Fruit fly (Drosophila melanogaster) whole organism, embryonic: Measurements from ENCODE around the gene Dnaaf4.
A peak's percentile ranks its signal among the peaks of the same experiment; 100 is the strongest.

Source experiments
- Atf-2 ChIP-seq: fragments of 200-800 bp; sonication (Bioruptor generic); optimal IDR thresholded peaks from 2 replicates; lab custom pipeline; 2016; ENCODE audit warnings: missing biosample characterization, missing genetic modification characterization
- B-H2 ChIP-seq: fragments of 200-800 bp; sonication (Bioruptor generic); optimal IDR thresholded peaks from 2 replicates; lab custom pipeline; 2018; ENCODE audit warnings: missing biosample characterization, mild to moderate bottlenecking, missing genetic modification characterization
- CG10274 ChIP-seq: fragments of 200-800 bp; sonication (Bioruptor generic); optimal IDR thresholded peaks from 3 replicates; lab custom pipeline; 2017; ENCODE audit warnings: missing biosample characterization, mild to moderate bottlenecking, missing genetic modification characterization
- CG11398 ChIP-seq: fragments of 200-800 bp; sonication (Bioruptor generic); optimal IDR thresholded peaks from 2 replicates; lab custom pipeline; 2016; ENCODE audit warnings: missing biosample characterization, missing genetic modification characterization
- CG1233 ChIP-seq: fragments of 200-800 bp; sonication (Bioruptor generic); optimal IDR thresholded peaks from 4 replicates; lab custom pipeline; 2018; ENCODE audit warnings: missing biosample characterization, mild to moderate bottlenecking, missing genetic modification characterization
- CG12942 ChIP-seq: fragments of 200-800 bp; sonication (Bioruptor generic); optimal IDR thresholded peaks from 3 replicates; lab custom pipeline; 2016; ENCODE audit warnings: missing biosample characterization, missing genetic modification characterization
- CG13424 ChIP-seq: fragments of 200-800 bp; sonication (Bioruptor generic); optimal IDR thresholded peaks from 2 replicates; lab custom pipeline; 2019; ENCODE audit warnings: missing biosample characterization, mild to moderate bottlenecking, missing genetic modification characterization, moderate library complexity
- CG13775 ChIP-seq: fragments of 200-800 bp; sonication (Bioruptor generic); optimal IDR thresholded peaks from 3 replicates; lab custom pipeline; 2017; ENCODE audit warnings: missing biosample characterization, mild to moderate bottlenecking, missing genetic modification characterization
- CG14667 ChIP-seq: fragments of 200-800 bp; sonication (Bioruptor generic); IDR thresholded peaks from 2 replicates; pipeline ENCODE4 v1.3.6; 2022; ENCODE audit warnings: missing biosample characterization, missing genetic modification characterization
- CG14860 ChIP-seq: fragments of 200-800 bp; sonication (Bioruptor generic); IDR thresholded peaks from 3 replicates; pipeline ENCODE4 v1.3.6; 2022; ENCODE audit warnings: missing biosample characterization, missing genetic modification characterization; ENCODE audit not compliant: partially characterized antibody
- CG15514 ChIP-seq: fragments of 200-800 bp; sonication (Bioruptor generic); optimal IDR thresholded peaks from 3 replicates; lab custom pipeline; 2017; ENCODE audit warnings: missing biosample characterization, missing genetic modification characterization, mild to moderate bottlenecking, moderate library complexity, missing genetic modification reagents
- CG15601 ChIP-seq: fragments of 200-800 bp; sonication (Bioruptor generic); optimal IDR thresholded peaks from 3 replicates; lab custom pipeline; 2019; ENCODE audit warnings: missing biosample characterization, mild to moderate bottlenecking, missing genetic modification characterization, moderate library complexity
- CG15696 ChIP-seq: fragments of 200-800 bp; sonication (Bioruptor generic); optimal IDR thresholded peaks from 2 replicates; lab custom pipeline; 2019; ENCODE audit warnings: missing biosample characterization, mild to moderate bottlenecking, missing genetic modification characterization, moderate library complexity
- CG16815 ChIP-seq: fragments of 200-800 bp; sonication (Bioruptor generic); optimal IDR thresholded peaks from 3 replicates; lab custom pipeline; 2017; ENCODE audit warnings: missing biosample characterization, mild to moderate bottlenecking, missing genetic modification characterization
- CG17328 ChIP-seq: fragments of 200-800 bp; sonication (Bioruptor generic); IDR thresholded peaks from 2 replicates; pipeline ENCODE4 v1.3.6; 2022; ENCODE audit warnings: missing biosample characterization, missing genetic modification characterization
- CG17802 ChIP-seq: fragments of 200-800 bp; sonication (Bioruptor generic); optimal IDR thresholded peaks from 2 replicates; lab custom pipeline; 2018; ENCODE audit warnings: missing biosample characterization, mild to moderate bottlenecking, missing genetic modification characterization, moderate library complexity
- CG2116 ChIP-seq: fragments of 200-800 bp; sonication (Bioruptor generic); optimal IDR thresholded peaks from 3 replicates; lab custom pipeline; 2018; ENCODE audit warnings: missing biosample characterization, mild to moderate bottlenecking, missing genetic modification characterization
- CG2120 ChIP-seq: fragments of 200-800 bp; sonication (Bioruptor generic); optimal IDR thresholded peaks from 3 replicates; lab custom pipeline; 2016; ENCODE audit warnings: missing biosample characterization, missing genetic modification characterization
- CG33213 ChIP-seq: fragments of 200-800 bp; sonication (Bioruptor generic); optimal IDR thresholded peaks from 3 replicates; lab custom pipeline; 2016; ENCODE audit warnings: missing biosample characterization, missing genetic modification characterization
- CG34224 ChIP-seq: fragments of 200-800 bp; sonication (Bioruptor generic); IDR thresholded peaks from 3 replicates; pipeline ENCODE4 v1.3.6; 2022; ENCODE audit warnings: missing biosample characterization, missing genetic modification characterization; ENCODE audit not compliant: partially characterized antibody
- CG6683 ChIP-seq: fragments of 200-800 bp; sonication (Bioruptor generic); optimal IDR thresholded peaks from 2 replicates; lab custom pipeline; 2017; ENCODE audit warnings: missing biosample characterization, mild to moderate bottlenecking, missing genetic modification characterization, missing genetic modification reagents
- CG6813 ChIP-seq: fragments of 200-800 bp; sonication (Bioruptor generic); optimal IDR thresholded peaks from 2 replicates; lab custom pipeline; 2017; ENCODE audit warnings: missing biosample characterization, missing genetic modification characterization, mild to moderate bottlenecking, moderate library complexity, missing genetic modification reagents
- CG7372 ChIP-seq: fragments of 200-800 bp; sonication (Bioruptor generic); IDR thresholded peaks from 2 replicates; pipeline ENCODE4 v1.3.6; 2022; ENCODE audit warnings: missing biosample characterization, missing genetic modification characterization
- CG8359 ChIP-seq: fragments of 200-800 bp; sonication (Bioruptor generic); optimal IDR thresholded peaks from 2 replicates; lab custom pipeline; 2017; ENCODE audit warnings: missing biosample characterization, mild to moderate bottlenecking, missing genetic modification characterization, borderline replicate concordance
- CG9932 ChIP-seq: fragments of 200-800 bp; sonication (Bioruptor generic); IDR thresholded peaks from 2 replicates; pipeline ENCODE4 v1.3.6; 2022; ENCODE audit warnings: missing biosample characterization, missing genetic modification characterization
- Chrac-16 ChIP-seq: fragments of 200-800 bp; sonication (Bioruptor generic); optimal IDR thresholded peaks from 3 replicates; lab custom pipeline; 2016; ENCODE audit warnings: missing biosample characterization, missing genetic modification characterization
- Dp ChIP-seq: fragments of 200-800 bp; sonication (Bioruptor generic); optimal IDR thresholded peaks from 2 replicates; lab custom pipeline; 2018; ENCODE audit warnings: missing biosample characterization, mild to moderate bottlenecking, missing genetic modification characterization, moderate library complexity
- Hmx ChIP-seq: fragments of 200-800 bp; sonication (Bioruptor generic); optimal IDR thresholded peaks from 2 replicates; lab custom pipeline; 2016; ENCODE audit warnings: missing biosample characterization, missing genetic modification characterization
- Hsf ChIP-seq: fragments of 200-800 bp; sonication (Bioruptor generic); optimal IDR thresholded peaks from 3 replicates; lab custom pipeline; 2016; ENCODE audit warnings: missing biosample characterization, missing genetic modification characterization
- MBD-R2 ChIP-seq: fragments of 200-800 bp; sonication (Bioruptor generic); IDR thresholded peaks from 2 replicates; pipeline ENCODE4 v1.3.6; 2022; ENCODE audit warnings: missing biosample characterization, missing genetic modification characterization
- Ptx1 ChIP-seq: fragments of 200-800 bp; sonication (Bioruptor generic); IDR thresholded peaks from 2 replicates; pipeline ENCODE4 v1.3.6; 2022; ENCODE audit warnings: missing biosample characterization, missing genetic modification characterization
- Sox102F ChIP-seq: fragments of 200-800 bp; sonication (Bioruptor generic); optimal IDR thresholded peaks from 2 replicates; lab custom pipeline; 2018; ENCODE audit warnings: missing biosample characterization, mild to moderate bottlenecking, missing genetic modification characterization, moderate library complexity
- az2 ChIP-seq: fragments of 200-800 bp; sonication (Bioruptor generic); optimal IDR thresholded peaks from 3 replicates; lab custom pipeline; 2016; ENCODE audit warnings: missing biosample characterization, missing genetic modification characterization
- bbx ChIP-seq: fragments of 200-800 bp; sonication (Bioruptor generic); IDR thresholded peaks from 2 replicates; pipeline ENCODE4 v1.3.6; 2022; ENCODE audit warnings: missing biosample characterization, missing genetic modification characterization; ENCODE audit not compliant: partially characterized antibody
- cato ChIP-seq: fragments of 200-800 bp; sonication (Bioruptor generic); optimal IDR thresholded peaks from 2 replicates; lab custom pipeline; 2016; ENCODE audit warnings: missing biosample characterization, missing genetic modification characterization, borderline replicate concordance
- chif ChIP-seq, 2 experiments: fragments of 200-800 bp; sonication (Bioruptor generic); optimal IDR thresholded peaks; 3 replicates each; lab custom pipeline; 2016; ENCODE audit warnings: missing biosample characterization in 2 of 2, missing genetic modification characterization in 2 of 2
- dmrt11E ChIP-seq: fragments of 200-800 bp; sonication (Bioruptor generic); optimal IDR thresholded peaks from 3 replicates; lab custom pipeline; 2018; ENCODE audit warnings: missing biosample characterization, mild to moderate bottlenecking, missing genetic modification characterization, moderate library complexity
- emc ChIP-seq: fragments of 200-800 bp; sonication (Bioruptor generic); optimal IDR thresholded peaks from 2 replicates; lab custom pipeline; 2016; ENCODE audit warnings: missing biosample characterization, missing genetic modification characterization
- esg ChIP-seq: fragments of 200-800 bp; sonication (Bioruptor generic); conservative IDR thresholded peaks from 2 replicates; pipeline ENCODE4 v1.3.6; 2022; ENCODE audit warnings: missing biosample characterization, missing genetic modification characterization
- ken ChIP-seq: fragments of 200-800 bp; sonication (Bioruptor generic); IDR thresholded peaks from 3 replicates; pipeline ENCODE4 v1.3.6; 2022; ENCODE audit warnings: missing biosample characterization, missing genetic modification characterization
- knrl ChIP-seq: fragments of 200-800 bp; sonication (Bioruptor generic); IDR thresholded peaks from 3 replicates; pipeline ENCODE4 v1.3.6; 2022; ENCODE audit warnings: missing biosample characterization, missing genetic modification characterization; ENCODE audit not compliant: partially characterized antibody
- lilli ChIP-seq: fragments of 200-800 bp; sonication (Bioruptor generic); optimal IDR thresholded peaks from 3 replicates; lab custom pipeline; 2016; ENCODE audit warnings: missing biosample characterization, missing genetic modification characterization
- mam ChIP-seq: fragments of 200-800 bp; sonication (Bioruptor generic); optimal IDR thresholded peaks from 3 replicates; lab custom pipeline; 2016; ENCODE audit warnings: missing biosample characterization, missing genetic modification characterization
- nerfin-2 ChIP-seq: fragments of 200-800 bp; sonication (Bioruptor generic); IDR thresholded peaks from 2 replicates; pipeline ENCODE4 v1.3.6; 2022; ENCODE audit warnings: missing biosample characterization, missing genetic modification characterization; ENCODE audit not compliant: partially characterized antibody
- pho ChIP-seq: fragments of 200-800 bp; sonication (Bioruptor generic); optimal IDR thresholded peaks from 2 replicates; lab custom pipeline; 2016; ENCODE audit warnings: missing biosample characterization, missing genetic modification characterization
- row ChIP-seq: fragments of 200-800 bp; sonication (Bioruptor generic); IDR thresholded peaks from 3 replicates; pipeline ENCODE4 v1.3.6; 2022; ENCODE audit warnings: missing biosample characterization, missing genetic modification characterization
- scrt ChIP-seq: fragments of 200-800 bp; sonication (Bioruptor generic); optimal IDR thresholded peaks from 2 replicates; lab custom pipeline; 2018; ENCODE audit warnings: missing biosample characterization, mild to moderate bottlenecking, missing genetic modification characterization, moderate library complexity
- tin ChIP-seq: fragments of 200-800 bp; sonication (Bioruptor generic); optimal IDR thresholded peaks from 3 replicates; lab custom pipeline; 2016; ENCODE audit warnings: missing biosample characterization, missing genetic modification characterization
- trem ChIP-seq: fragments of 200-800 bp; optimal IDR thresholded peaks from 3 replicates; lab custom pipeline; 2019; ENCODE audit warnings: missing biosample characterization, mild to moderate bottlenecking, missing genetic modification characterization, moderate library complexity

Dnaaf4 gene

DNA sequence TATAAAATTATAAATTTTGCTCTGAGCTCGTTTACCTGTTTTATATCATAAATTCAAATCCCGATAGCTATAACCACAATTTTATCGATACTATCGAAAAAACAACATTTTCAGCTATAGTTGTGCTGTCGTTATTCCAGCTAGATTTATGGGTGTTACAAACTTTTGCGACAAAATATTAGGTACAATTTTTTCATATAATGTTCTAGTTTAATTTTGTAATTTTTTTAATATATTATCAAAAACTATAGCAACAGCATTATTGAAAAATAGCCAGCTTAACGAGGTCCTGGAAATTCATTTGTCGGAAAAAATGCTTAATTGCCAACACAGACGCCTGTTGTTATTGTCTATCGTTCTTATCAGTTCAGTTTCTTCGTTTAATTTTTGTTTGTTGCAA, 30.4 kb downstream of the Dnaaf4 start, which contains the start of gene Wdr59 (continued):
- peak; percentile 91 for TF ChIP-seq CG2116 (GFP tag; lab: Kevin White, UChicago)
- TF ChIP-seq Dp (GFP tag; lab: Kevin White, UChicago): peak; percentile 90
- TF ChIP-seq CG17802 (tag; lab: Kevin White, UChicago): no peak
- no peak for TF ChIP-seq CG33213 (GFP tag; lab: Kevin White, UChicago)
- TF ChIP-seq CG11398: no peak
- peak; percentile 52 for TF ChIP-seq scrt (GFP tag; lab: Kevin White, UChicago)
- TF ChIP-seq tin (GFP tag; lab: Kevin White, UChicago): peak; percentile 27
- no peak for TF ChIP-seq B-H2 (GFP tag; lab: Kevin White, UChicago)
- peak; percentile 67 for TF ChIP-seq trem (tag; lab: Kevin White, UChicago)
- peak; percentile 93 for TF ChIP-seq row (GFP tag; lab: Robert Waterston, UW)
- peak; percentile 62 for TF ChIP-seq CG2120 (GFP tag; lab: Kevin White, UChicago)
- 0 out of 2 replicates have a peak, but pooled peaks have one; percentile 20 for TF ChIP-seq Ptx1
- TF ChIP-seq chif (GFP tag; optimal IDR thresholded peaks at IDR 0.05; lab: Kevin White, UChicago): no peak
- TF ChIP-seq dmrt11E: peak; percentile 49
- TF ChIP-seq CG9932 (GFP tag; lab: Robert Waterston, UW): peak; percentile 60; the same call in 1 of the 2 replicates
- TF ChIP-seq CG15514: peak; percentile 57
- peak; percentile 72 for TF ChIP-seq knrl
- TF ChIP-seq MBD-R2 (GFP tag; lab: Robert Waterston, UW): peak; percentile 49; the same call in 1 of the 2 replicates
- no peak for TF ChIP-seq CG15601 (tag; lab: Kevin White, UChicago)
- no peak for TF ChIP-seq CG6683 (GFP tag; lab: Kevin White, UChicago)
- TF ChIP-seq Sox102F (GFP tag; lab: Kevin White, UChicago): no peak
- TF ChIP-seq Atf-2 (GFP tag; lab: Kevin White, UChicago): no peak
- no peak for TF ChIP-seq ken (GFP tag; lab: Robert Waterston, UW)
- TF ChIP-seq nerfin-2 (GFP tag; lab: Robert Waterston, UW): peak; percentile 34; the same call in 1 of the 2 replicates
- TF ChIP-seq esg (GFP tag; lab: Robert Waterston, UW): 0 out of 2 replicates have a peak, but pooled peaks have one; percentile 9
- peak; percentile 33 for TF ChIP-seq CG15696
- peak; percentile 55 for TF ChIP-seq Chrac-16
- no peak for TF ChIP-seq CG14667 (GFP tag; lab: Robert Waterston, UW)
- no peak for TF ChIP-seq CG10274
- peak; percentile 72; the same call in 2 of the 3 replicates for TF ChIP-seq CG34224 (GFP tag; lab: Robert Waterston, UW)
- TF ChIP-seq CG1233: peak; percentile 10
- peak; percentile 65 for TF ChIP-seq bbx (GFP tag; lab: Robert Waterston, UW)
- no peak for TF ChIP-seq emc
- TF ChIP-seq mam (GFP tag; lab: Kevin White, UChicago): peak; percentile 11
- TF ChIP-seq CG14860 (GFP tag; lab: Robert Waterston, UW): peak; percentile 62; the same call in 2 of the 3 replicates
- TF ChIP-seq CG16815 (GFP tag; lab: Kevin White, UChicago): peak; percentile 16
- peak; percentile 2 for TF ChIP-seq Hmx (GFP tag; lab: Kevin White, UChicago)
- peak; percentile 52 for TF ChIP-seq lilli (GFP tag; lab: Kevin White, UChicago)
- peak; percentile 16 for TF ChIP-seq CG12942
- TF ChIP-seq az2 (GFP tag; lab: Kevin White, UChicago): peak; percentile 58
- TF ChIP-seq CG13424 (tag; lab: Kevin White, UChicago): peak; percentile 57
- no peak for TF ChIP-seq CG6813 (GFP tag; lab: Kevin White, UChicago)
- no peak for TF ChIP-seq CG8359 (GFP tag; lab: Kevin White, UChicago)
- no peak for TF ChIP-seq cato (GFP tag; lab: Kevin White, UChicago)
- peak; percentile 2 for TF ChIP-seq CG13775
- peak; percentile 48 for TF ChIP-seq Hsf (GFP tag; lab: Kevin White, UChicago)
- TF ChIP-seq CG7372 (GFP tag; lab: Robert Waterston, UW): 0 out of 2 replicates have a peak, but pooled peaks have one; percentile 10
- TF ChIP-seq pho (GFP tag; lab: Kevin White, UChicago): peak; percentile 28
- no peak for TF ChIP-seq CG17328 (GFP tag; lab: Robert Waterston, UW)
